Fruit fly (Drosophila melanogaster) whole organism, embryonic: ENCODE results near the gene DPCoAC.

Source experiments
- B-H2 ChIP-seq: fragments of 200-800 bp; sonication (Bioruptor generic); optimal IDR thresholded peaks from 2 replicates; lab custom pipeline; 2018; ENCODE audit warnings: missing biosample characterization, mild to moderate bottlenecking, missing genetic modification characterization
- CG12769 ChIP-seq: fragments of 200-800 bp; sonication (Bioruptor generic); optimal IDR thresholded peaks from 2 replicates; lab custom pipeline; 2019; ENCODE audit warnings: missing biosample characterization, mild to moderate bottlenecking, missing genetic modification characterization, moderate library complexity
- CG14014 ChIP-seq: fragments of 200-800 bp; sonication (Bioruptor generic); IDR thresholded peaks from 2 replicates; pipeline ENCODE4 v1.3.6; 2022; ENCODE audit warnings: missing biosample characterization, missing genetic modification characterization
- CG14050 ChIP-seq: fragments of 200-800 bp; sonication (Bioruptor generic); IDR thresholded peaks from 3 replicates; pipeline ENCODE4 v1.3.6; 2022; ENCODE audit warnings: missing biosample characterization, missing genetic modification characterization
- CG15514 ChIP-seq: fragments of 200-800 bp; sonication (Bioruptor generic); optimal IDR thresholded peaks from 3 replicates; lab custom pipeline; 2017; ENCODE audit warnings: missing biosample characterization, missing genetic modification characterization, mild to moderate bottlenecking, moderate library complexity, missing genetic modification reagents
- CG18262 ChIP-seq: fragments of 200-800 bp; optimal IDR thresholded peaks from 3 replicates; lab custom pipeline; 2019; ENCODE audit warnings: missing biosample characterization, mild to moderate bottlenecking, missing genetic modification characterization, moderate library complexity
- CG18764 ChIP-seq: fragments of 200-800 bp; sonication (Bioruptor generic); optimal IDR thresholded peaks from 3 replicates; lab custom pipeline; 2016; ENCODE audit warnings: missing biosample characterization, missing genetic modification characterization
- CG3281 ChIP-seq: fragments of 200-800 bp; sonication (Bioruptor generic); optimal IDR thresholded peaks from 3 replicates; lab custom pipeline; 2017; ENCODE audit warnings: missing biosample characterization, mild to moderate bottlenecking, missing genetic modification characterization
- CG8281 ChIP-seq: fragments of 200-800 bp; sonication (Bioruptor generic); optimal IDR thresholded peaks from 2 replicates; lab custom pipeline; 2018; ENCODE audit warnings: missing biosample characterization, mild to moderate bottlenecking, missing genetic modification characterization, moderate library complexity
- CHES-1-like ChIP-seq: fragments of 200-800 bp; sonication (Bioruptor generic); optimal IDR thresholded peaks from 2 replicates; lab custom pipeline; 2016; ENCODE audit warnings: missing biosample characterization, missing genetic modification characterization
- CoRest ChIP-seq: fragments of 200-800 bp; sonication (Bioruptor generic); optimal IDR thresholded peaks from 3 replicates; lab custom pipeline; 2018; ENCODE audit warnings: missing biosample characterization, mild to moderate bottlenecking, missing genetic modification characterization, moderate library complexity
- Dbx ChIP-seq: fragments of 200-800 bp; sonication (Bioruptor generic); IDR thresholded peaks from 3 replicates; pipeline ENCODE4 v1.3.6; 2022; ENCODE audit warnings: missing biosample characterization, missing genetic modification characterization
- Elba2 ChIP-seq: fragments of 200-800 bp; sonication (Bioruptor generic); optimal IDR thresholded peaks from 3 replicates; lab custom pipeline; 2016; ENCODE audit warnings: missing biosample characterization, missing genetic modification characterization
- Hmr ChIP-seq: fragments of 200-800 bp; sonication (Bioruptor generic); optimal IDR thresholded peaks from 3 replicates; lab custom pipeline; 2017; ENCODE audit warnings: mild to moderate bottlenecking, missing biosample characterization, missing genetic modification reagents, missing genetic modification characterization
- Meics ChIP-seq: fragments of 200-800 bp; sonication (Bioruptor generic); optimal IDR thresholded peaks from 2 replicates; lab custom pipeline; 2017; ENCODE audit warnings: missing biosample characterization, mild to moderate bottlenecking, missing genetic modification characterization
- NFAT ChIP-seq: fragments of 200-800 bp; sonication (Bioruptor generic); IDR thresholded peaks from 2 replicates; pipeline ENCODE4 v1.3.6; 2022; ENCODE audit warnings: missing biosample characterization, missing genetic modification characterization
- NfI ChIP-seq: fragments of 200-800 bp; sonication (Bioruptor generic); optimal IDR thresholded peaks from 3 replicates; lab custom pipeline; 2018; ENCODE audit warnings: missing biosample characterization, mild to moderate bottlenecking, missing genetic modification characterization, moderate library complexity
- Rfx ChIP-seq: fragments of 200-800 bp; sonication (Bioruptor generic); IDR thresholded peaks from 2 replicates; pipeline ENCODE4 v1.3.6; 2022; ENCODE audit warnings: missing biosample characterization, missing genetic modification characterization
- Trl ChIP-seq, 3 experiments: fragments of >200 bp in 2 of 3; fragments of 200-800 bp in 1 of 3; sonication (Bioruptor generic) in 1 of 3; optimal IDR thresholded peaks; 2 replicates in 1 of 3; 3 replicates in 2 of 3; lab custom pipeline; 2016 to 2017; ENCODE audit warnings: missing biosample characterization in 1 of 3, missing genetic modification characterization in 1 of 3
- amos ChIP-seq: fragments of 200-800 bp; sonication (Bioruptor generic); IDR thresholded peaks from 2 replicates; pipeline ENCODE4 v1.3.6; 2022; ENCODE audit warnings: missing biosample characterization, missing genetic modification characterization; ENCODE audit not compliant: partially characterized antibody
- ase ChIP-seq: fragments of 200-800 bp; sonication (Bioruptor generic); IDR thresholded peaks from 3 replicates; pipeline ENCODE4 v1.3.6; 2022; ENCODE audit warnings: missing biosample characterization, missing genetic modification characterization
- cas ChIP-seq: fragments of 200-800 bp; sonication (Bioruptor generic); IDR thresholded peaks from 2 replicates; pipeline ENCODE4 v1.3.6; 2022; ENCODE audit warnings: missing biosample characterization, missing genetic modification characterization
- caup ChIP-seq: fragments of 200-800 bp; sonication (Bioruptor generic); optimal IDR thresholded peaks from 3 replicates; lab custom pipeline; 2017; ENCODE audit warnings: missing biosample characterization, mild to moderate bottlenecking, missing genetic modification characterization, moderate library complexity; ENCODE audit not compliant: severe bottlenecking
- chinmo ChIP-seq: fragments of 200-800 bp; sonication (Bioruptor generic); IDR thresholded peaks from 4 replicates; pipeline ENCODE4 v1.3.6; 2022; ENCODE audit warnings: missing biosample characterization, missing genetic modification characterization; ENCODE audit not compliant: partially characterized antibody
- dpn ChIP-seq, 2 experiments: fragments of 200-800 bp; sonication (Bioruptor generic); optimal IDR thresholded peaks; 3 replicates each; lab custom pipeline; 2016; ENCODE audit warnings: missing biosample characterization in 2 of 2, missing genetic modification characterization in 2 of 2
- grau ChIP-seq: fragments of 200-800 bp; optimal IDR thresholded peaks from 3 replicates; lab custom pipeline; 2019; ENCODE audit warnings: missing biosample characterization, mild to moderate bottlenecking, missing genetic modification characterization, moderate library complexity
- grn ChIP-seq: fragments of 200-800 bp; sonication (Bioruptor generic); optimal IDR thresholded peaks from 3 replicates; lab custom pipeline; 2017; ENCODE audit warnings: missing biosample characterization, missing genetic modification characterization
- gsb ChIP-seq: fragments of 200-800 bp; sonication (Bioruptor generic); IDR thresholded peaks from 2 replicates; pipeline ENCODE4 v1.3.6; 2022; ENCODE audit warnings: missing biosample characterization, missing genetic modification characterization
- ind ChIP-seq: fragments of 200-800 bp; sonication (Bioruptor generic); optimal IDR thresholded peaks from 3 replicates; lab custom pipeline; 2016; ENCODE audit warnings: missing biosample characterization, missing genetic modification characterization
- inv ChIP-seq: fragments of 200-800 bp; sonication (Bioruptor generic); IDR thresholded peaks from 2 replicates; pipeline ENCODE4 v1.3.6; 2022; ENCODE audit warnings: missing biosample characterization, missing genetic modification characterization; ENCODE audit not compliant: partially characterized antibody
- jumu ChIP-seq: fragments of 200-800 bp; sonication (Bioruptor generic); optimal IDR thresholded peaks from 3 replicates; lab custom pipeline; 2016; ENCODE audit warnings: missing biosample characterization, missing genetic modification characterization
- ken ChIP-seq: fragments of 200-800 bp; sonication (Bioruptor generic); IDR thresholded peaks from 3 replicates; pipeline ENCODE4 v1.3.6; 2022; ENCODE audit warnings: missing biosample characterization, missing genetic modification characterization
- kni ChIP-seq: fragments of 200-800 bp; sonication (Bioruptor generic); optimal IDR thresholded peaks from 3 replicates; lab custom pipeline; 2017; ENCODE audit warnings: mild to moderate bottlenecking, missing biosample characterization, missing genetic modification reagents, missing genetic modification characterization
- knrl ChIP-seq: fragments of 200-800 bp; sonication (Bioruptor generic); IDR thresholded peaks from 3 replicates; pipeline ENCODE4 v1.3.6; 2022; ENCODE audit warnings: missing biosample characterization, missing genetic modification characterization; ENCODE audit not compliant: partially characterized antibody
- maf-S ChIP-seq: fragments of 200-800 bp; sonication (Bioruptor generic); optimal IDR thresholded peaks from 2 replicates; lab custom pipeline; 2016; ENCODE audit warnings: missing biosample characterization, missing genetic modification characterization
- peb ChIP-seq: fragments of 200-800 bp; sonication (Bioruptor generic); IDR thresholded peaks from 2 replicates; pipeline ENCODE4 v1.3.6; 2022; ENCODE audit warnings: missing biosample characterization, missing genetic modification characterization
- pho ChIP-seq: fragments of 200-800 bp; sonication (Bioruptor generic); optimal IDR thresholded peaks from 2 replicates; lab custom pipeline; 2016; ENCODE audit warnings: missing biosample characterization, missing genetic modification characterization
- ranshi ChIP-seq: fragments of 200-800 bp; sonication (Bioruptor generic); IDR thresholded peaks from 2 replicates; pipeline ENCODE4 v1.3.6; 2022; ENCODE audit warnings: missing biosample characterization, missing genetic modification characterization
- rib ChIP-seq: fragments of 200-800 bp; sonication (Bioruptor generic); IDR thresholded peaks from 2 replicates; pipeline ENCODE4 v1.3.6; 2022; ENCODE audit warnings: missing biosample characterization, missing genetic modification characterization
- schlank ChIP-seq: fragments of 200-800 bp; sonication (Bioruptor generic); optimal IDR thresholded peaks from 2 replicates; lab custom pipeline; 2018; ENCODE audit warnings: missing biosample characterization, mild to moderate bottlenecking, missing genetic modification characterization
- sens ChIP-seq: fragments of 200-800 bp; sonication (Bioruptor generic); peaks from one replicate; lab custom pipeline; 2016; ENCODE audit warnings: missing biosample characterization, missing genetic modification characterization
- sens-2 ChIP-seq: fragments of 200-800 bp; sonication (Bioruptor generic); IDR thresholded peaks from 2 replicates; pipeline ENCODE4 v1.3.6; 2022; ENCODE audit warnings: missing biosample characterization, missing genetic modification characterization
- sim ChIP-seq: fragments of 200-800 bp; sonication (Bioruptor generic); IDR thresholded peaks from 2 replicates; pipeline ENCODE4 v1.3.6; 2022; ENCODE audit warnings: missing biosample characterization, missing genetic modification characterization
- sima ChIP-seq: fragments of 200-800 bp; sonication (Bioruptor generic); optimal IDR thresholded peaks from 2 replicates; lab custom pipeline; 2016; ENCODE audit warnings: missing biosample characterization, missing genetic modification characterization
- slou ChIP-seq: fragments of 200-800 bp; sonication (Bioruptor generic); optimal IDR thresholded peaks from 3 replicates; lab custom pipeline; 2016; ENCODE audit warnings: missing biosample characterization, missing genetic modification characterization
- so ChIP-seq: fragments of 200-800 bp; sonication (Bioruptor generic); IDR thresholded peaks from 3 replicates; pipeline ENCODE4 v1.3.6; 2022; ENCODE audit warnings: missing biosample characterization, missing genetic modification characterization
- tna ChIP-seq: fragments of 200-800 bp; sonication (Bioruptor generic); IDR thresholded peaks from 2 replicates; pipeline ENCODE4 v1.3.6; 2022; ENCODE audit warnings: missing biosample characterization, missing genetic modification characterization; ENCODE audit not compliant: partially characterized antibody
- tup ChIP-seq: fragments of 200-800 bp; sonication (Bioruptor generic); optimal IDR thresholded peaks from 2 replicates; lab custom pipeline; 2016; ENCODE audit warnings: missing biosample characterization, mild to moderate bottlenecking, missing genetic modification characterization, moderate library complexity
- vvl ChIP-seq: fragments of 200-800 bp; sonication (Bioruptor generic); IDR thresholded peaks from 2 replicates; pipeline ENCODE4 v1.3.6; 2022; ENCODE audit warnings: missing biosample characterization, missing genetic modification characterization
- zfh1 ChIP-seq: fragments of 200-800 bp; sonication (Bioruptor generic); IDR thresholded peaks from 3 replicates; pipeline ENCODE4 v1.3.6; 2022; ENCODE audit warnings: missing biosample characterization, missing genetic modification characterization

DPCoAC gene

DNA sequence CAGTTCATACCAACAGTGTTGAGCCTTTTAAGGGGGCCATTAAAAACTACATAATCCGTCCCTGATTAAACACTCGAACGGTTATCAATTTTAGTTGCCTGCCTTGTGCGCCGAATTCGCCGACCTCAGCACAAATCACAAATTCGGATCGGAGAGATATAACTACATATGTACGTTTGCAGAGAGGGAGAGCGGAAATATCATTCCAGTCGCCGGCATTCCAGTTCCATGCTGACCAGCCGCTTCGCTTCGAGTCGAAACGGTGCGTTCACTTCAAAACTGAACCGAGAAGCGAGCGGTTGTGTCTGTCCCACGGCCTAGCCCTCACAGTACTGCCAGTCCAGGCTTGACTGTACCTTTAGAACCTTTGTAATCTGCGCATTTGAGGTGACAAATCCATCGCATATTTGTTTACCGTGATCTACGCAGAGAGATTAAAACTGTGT is 17.1 kb upstream of the DPCoAC start (continued):
- TF ChIP-seq ken (GFP tag; lab: Robert Waterston, UW) (no peak), chinmo (peak; percentile 72; the same call in 3 of the 4 replicates), CG14050 (no peak), ind (GFP tag; lab: Kevin White, UChicago) (no peak), schlank (tag; lab: Kevin White, UChicago) (peak; percentile 9), CG12769 (tag; lab: Kevin White, UChicago) (peak; percentile 68), caup (GFP tag; lab: Kevin White, UChicago) (peak; percentile 42), tna (GFP tag; lab: Robert Waterston, UW) (0 out of 2 replicates have a peak, but pooled peaks have one; percentile 45), zfh1 (GFP tag; lab: Robert Waterston, UW) (no peak), peb (GFP tag; lab: Robert Waterston, UW) (peak; percentile 10; the same call in 1 of the 2 replicates), Hmr (peak; percentile 45), grn (peak; percentile 83), sens (GFP tag; lab: Kevin White, UChicago) (peak; percentile 54), Dbx (peak; percentile 60; the same call in 2 of the 3 replicates), Meics (GFP tag; lab: Kevin White, UChicago) (peak; percentile 7), Rfx (GFP tag; lab: Robert Waterston, UW) (peak; percentile 15; the same call in 1 of the 2 replicates), CG15514 (peak; percentile 51), jumu (GFP tag; lab: Kevin White, UChicago) (peak; percentile 13), pho (peak; percentile 9), CG18262 (no peak), ase (GFP tag; lab: Robert Waterston, UW) (no peak), slou (GFP tag; lab: Kevin White, UChicago) (no peak), sim (GFP tag; lab: Robert Waterston, UW) (no peak), so (peak; percentile 51; the same call in 2 of the 3 replicates), sens-2 (GFP tag; lab: Robert Waterston, UW) (peak; percentile 75), CG18764 (GFP tag; lab: Kevin White, UChicago) (no peak), CoRest (tag; lab: Kevin White, UChicago) (no peak), dpn (GFP tag; optimal IDR thresholded peaks at IDR 0.05; lab: Kevin White, UChicago) (peak in 1 of 2 experiments; percentile 21), Trl (optimal IDR thresholded peaks at IDR 0.05; lab: Kevin White, UChicago) (peak in 1 of 2 experiments; percentile 61), Trl (GFP tag; optimal IDR thresholded peaks at IDR 0.05; lab: Kevin White, UChicago) (no peak), maf-S (peak; percentile 22), CG3281 (GFP tag; lab: Kevin White, UChicago) (no peak), sima (GFP tag; lab: Kevin White, UChicago) (no peak), amos (peak; percentile 39; the same call in 1 of the 2 replicates), rib (GFP tag; lab: Robert Waterston, UW) (peak; percentile 47; the same call in 1 of the 2 replicates), knrl (GFP tag; lab: Robert Waterston, UW) (no peak), cas (no peak), CG14014 (GFP tag; lab: Robert Waterston, UW) (peak; percentile 12; the same call in 1 of the 2 replicates), grau (tag; lab: Kevin White, UChicago) (peak; percentile 88), CG8281 (tag; lab: Kevin White, UChicago) (no peak), CHES-1-like (no peak), vvl (GFP tag; lab: Robert Waterston, UW) (peak; percentile 32; the same call in 1 of the 2 replicates), kni (GFP tag; lab: Kevin White, UChicago) (peak; percentile 76), inv (no peak), B-H2 (GFP tag; lab: Kevin White, UChicago) (peak; percentile 71), NfI (GFP tag; lab: Kevin White, UChicago) (peak; percentile 24), NFAT (peak; percentile 32; the same call in 1 of the 2 replicates), Elba2 (GFP tag; lab: Kevin White, UChicago) (no peak), tup (no peak), gsb (GFP tag; lab: Robert Waterston, UW) (0 out of 2 replicates have a peak, but pooled peaks have one; percentile 8), ranshi (GFP tag; lab: Robert Waterston, UW) (no peak)
